Worm (Caenorhabditis elegans) whole organism, dauer: Measurements from ENCODE around the gene K01D12.7.

ENCODE experiments used
- unc-62 ChIP-seq: sonication (generic microtip); optimal IDR thresholded peaks from 2 replicates; lab custom pipeline; 2017; ENCODE audit warnings: missing biosample characterization, missing genetic modification reagents, missing genetic modification characterization

The K01D12.7 gene

DNA sequence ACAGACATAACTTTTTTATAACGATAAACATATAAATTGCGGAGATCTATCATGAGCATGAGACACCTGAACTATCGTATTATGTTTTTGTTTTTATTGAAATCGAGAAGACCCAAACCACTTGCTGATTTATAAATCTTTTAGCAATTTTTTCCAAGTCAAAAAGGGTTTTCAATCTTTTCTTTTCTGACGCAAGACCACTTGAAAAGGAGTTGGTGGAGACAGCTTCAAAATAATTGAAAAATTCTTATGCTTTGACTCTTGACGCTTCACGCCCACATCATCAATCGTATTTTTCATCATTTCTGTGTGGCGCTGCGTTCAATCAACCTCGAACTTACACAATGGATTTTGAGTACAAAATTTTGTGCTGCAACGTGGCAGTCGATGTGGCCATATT is 29.9 kb downstream of the K01D12.7 start, which contains the start of gene F23H12.7:
TSS of gene F23H12.7 (plus strand) at position 301 of the 400 bp plus-strand sequence.
- no peak for TF ChIP-seq unc-62

DNA sequence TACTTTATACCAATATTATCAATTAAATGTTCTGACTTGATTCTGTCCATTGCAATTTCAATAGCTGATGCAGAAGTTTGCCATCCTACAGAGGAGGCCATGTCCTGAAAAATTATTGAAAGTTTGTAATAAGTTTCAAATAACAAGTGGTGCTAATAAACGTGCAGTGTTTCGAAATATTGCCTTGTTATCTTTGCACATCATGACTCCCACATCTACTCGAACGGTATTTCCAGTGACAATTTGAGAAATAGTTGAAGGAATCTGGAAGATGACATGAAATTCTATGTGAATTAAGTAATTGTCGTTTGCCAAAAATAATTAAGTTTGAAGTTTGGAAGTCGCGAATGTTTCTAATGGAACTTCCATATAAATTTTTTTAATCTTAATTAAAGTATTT is 31.8 kb downstream of the K01D12.7 start, which contains the start of gene gcy-13:
TSS of gene gcy-13 (minus strand) at position 101 of the 400 bp plus-strand sequence.
- TF ChIP-seq unc-62 = no peak

DNA sequence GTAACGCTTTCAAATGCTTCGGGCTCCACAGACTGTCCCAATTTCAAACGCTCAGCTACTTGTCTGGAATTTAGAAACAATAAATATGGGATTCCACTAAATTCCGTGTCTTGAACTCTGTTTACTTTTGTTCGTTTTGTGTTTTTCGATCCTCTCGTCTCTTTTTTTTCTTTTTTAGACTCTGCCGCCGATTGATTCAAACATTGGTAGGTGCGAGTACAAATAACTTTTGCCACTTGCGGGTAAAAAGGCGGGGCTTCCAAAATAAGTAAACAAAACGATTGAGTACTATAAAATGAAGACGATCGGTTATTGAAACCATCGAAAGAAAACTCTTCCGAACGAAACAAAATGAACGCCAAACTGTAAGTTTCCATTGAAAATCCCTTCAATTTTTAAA is 36.2 kb downstream of the K01D12.7 start, which contains the start of gene fipr-2:
TSS of gene fipr-2 (plus strand) at position 245 of the 400 bp plus-strand sequence.
- no peak for TF ChIP-seq unc-62

DNA sequence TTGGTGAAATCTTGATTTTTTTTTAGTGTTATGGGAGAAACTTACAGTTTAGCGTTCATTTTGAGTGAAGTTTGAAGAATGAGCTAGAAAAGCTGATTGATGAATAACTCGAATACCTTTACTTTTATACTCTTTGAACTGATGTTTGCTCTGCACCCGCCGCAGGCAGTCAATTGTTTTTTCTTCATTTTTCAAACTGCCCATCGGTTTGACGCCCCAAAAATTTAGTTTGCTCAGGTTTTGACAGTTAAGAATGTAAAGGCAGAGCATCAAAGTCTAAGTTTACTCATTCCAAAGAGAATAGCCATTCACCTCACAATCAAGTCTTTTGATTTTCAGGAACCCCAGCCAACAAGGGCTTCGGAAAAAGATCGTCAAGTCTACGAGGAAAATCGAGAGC is 39.6 kb downstream of the K01D12.7 start, which contains the start of gene fipr-1:
TSS of gene fipr-1 (minus strand) at position 101 of the 400 bp plus-strand sequence.
- no peak for TF ChIP-seq unc-62

DNA sequence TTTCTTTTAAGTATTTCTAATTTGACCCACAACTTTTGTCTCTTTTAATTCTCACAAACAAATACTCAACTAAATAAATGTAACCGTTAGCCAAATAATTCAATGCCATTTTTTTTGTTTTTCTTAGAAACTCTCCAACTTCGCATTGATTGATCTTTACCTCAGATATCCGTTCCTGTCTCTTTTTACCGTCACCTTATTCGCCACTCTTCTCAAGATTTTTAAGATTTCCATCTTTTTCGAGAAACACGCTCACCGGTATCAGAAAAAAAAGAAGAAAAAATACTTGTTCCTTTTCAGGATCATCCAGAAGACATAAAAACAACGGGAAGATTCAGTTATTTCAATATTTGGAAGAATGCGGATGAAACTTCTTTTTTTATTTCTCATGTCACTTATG is 42.9 kb downstream of the K01D12.7 start, which contains the start of gene F23H12.5:
TSS of gene F23H12.5 (plus strand) at position 301 of the 400 bp plus-strand sequence.
- no peak for TF ChIP-seq unc-62

DNA sequence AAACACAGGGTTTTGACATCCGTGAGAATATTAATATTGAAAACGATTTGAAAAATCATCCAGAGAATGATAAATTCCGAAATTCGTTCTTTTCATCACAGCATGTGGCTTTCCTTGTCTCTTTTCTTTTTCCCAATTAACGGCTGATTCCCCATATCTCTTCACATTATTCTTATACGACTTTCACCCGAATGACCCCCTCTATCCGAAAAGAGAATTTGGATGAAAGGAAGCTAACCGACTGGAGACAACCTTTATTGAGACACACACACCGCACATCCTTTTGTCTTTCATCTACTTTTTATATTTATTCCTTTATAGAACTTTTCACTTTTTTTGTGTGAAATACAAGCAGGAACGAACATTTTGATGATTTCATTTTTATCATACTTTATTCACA is 43.7 kb downstream of the K01D12.7 start:
- no peak for TF ChIP-seq unc-62

DNA sequence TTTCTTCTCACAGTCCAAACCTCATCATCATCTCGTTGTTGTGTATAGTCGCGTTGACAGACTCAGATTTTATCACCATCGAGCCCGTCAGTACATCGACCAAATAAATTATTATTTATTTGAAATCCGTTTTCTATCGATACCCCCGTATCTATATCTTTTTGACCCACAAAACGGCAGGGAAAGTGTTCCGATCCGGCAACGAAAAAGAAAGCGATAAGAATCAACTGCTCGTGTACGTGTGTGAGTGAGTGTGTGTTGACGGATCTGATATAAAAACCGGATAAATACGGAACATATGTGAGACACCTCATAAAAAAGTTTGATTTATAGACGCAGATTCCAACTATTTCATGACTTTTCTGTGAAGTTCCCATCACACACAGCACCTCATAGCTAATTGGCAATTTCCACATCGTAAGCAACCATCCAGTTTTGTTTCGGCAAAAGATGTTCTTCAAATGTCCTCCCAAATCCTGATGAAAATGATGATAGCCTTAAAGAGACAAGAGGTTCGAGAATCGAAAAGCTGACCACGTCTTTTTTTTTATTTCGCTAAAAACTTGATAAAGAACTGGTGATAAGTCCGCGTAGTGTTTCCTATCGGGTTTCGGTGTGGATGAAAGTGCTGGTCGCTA is 47.0 kb downstream of the K01D12.7 start:
- TF ChIP-seq unc-62 = no peak

DNA sequence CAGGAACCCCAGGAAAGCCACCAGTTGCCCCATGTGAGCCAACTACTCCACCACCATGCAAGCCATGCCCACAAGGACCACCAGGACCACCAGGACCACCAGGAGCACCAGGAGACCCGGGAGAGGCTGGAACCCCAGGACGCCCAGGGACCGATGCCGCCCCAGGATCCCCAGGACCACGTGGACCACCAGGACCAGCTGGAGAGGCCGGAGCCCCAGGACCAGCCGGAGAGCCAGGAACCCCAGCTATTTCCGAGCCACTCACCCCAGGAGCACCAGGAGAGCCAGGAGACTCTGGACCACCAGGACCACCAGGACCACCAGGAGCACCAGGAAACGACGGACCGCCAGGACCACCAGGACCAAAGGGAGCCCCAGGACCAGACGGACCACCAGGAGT is 47.8 kb downstream of the K01D12.7 start:
- TF ChIP-seq unc-62 = no peak

DNA sequence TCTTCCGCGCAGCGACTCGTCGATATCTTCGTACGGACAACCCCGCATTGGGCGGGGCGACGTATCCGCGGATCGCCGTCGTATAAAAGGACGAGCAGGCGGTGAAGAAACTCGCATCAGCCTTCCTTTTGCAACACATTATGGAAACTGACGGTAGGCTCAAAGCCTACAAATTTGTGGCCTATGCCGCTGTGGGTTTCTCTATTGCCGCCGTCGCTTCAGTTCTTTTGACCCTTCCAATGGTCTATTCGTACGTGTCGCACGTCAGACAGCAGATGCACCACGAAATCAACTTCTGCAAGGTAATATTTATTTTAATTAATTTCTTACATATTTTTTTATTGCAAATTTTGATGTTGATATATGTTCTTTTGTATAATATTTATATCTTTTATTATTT is 48.4 kb downstream of the K01D12.7 start:
- TF ChIP-seq unc-62 = no peak

DNA sequence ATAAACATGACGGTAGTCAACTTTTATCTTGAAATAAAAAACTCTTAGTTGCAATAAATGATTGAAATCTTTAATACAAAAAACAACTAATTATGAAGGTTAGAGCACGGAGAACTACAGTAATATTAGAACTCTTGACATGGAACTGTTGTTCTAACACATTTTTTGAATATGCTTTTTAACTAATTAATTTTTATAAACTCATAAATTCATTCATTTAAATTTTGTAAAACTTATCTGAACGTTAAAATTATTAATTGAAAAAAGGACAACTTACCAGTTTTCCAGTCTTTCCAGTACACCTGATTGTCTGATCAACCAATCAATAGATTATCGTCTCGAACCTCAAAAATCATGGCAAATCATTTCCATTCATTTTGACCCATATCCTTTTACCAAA is 48.8 kb downstream of the K01D12.7 start, which contains the start of gene sqt-3:
TSS of gene sqt-3 (plus strand) at position 301 of the 400 bp plus-strand sequence.
- no peak for TF ChIP-seq unc-62

DNA sequence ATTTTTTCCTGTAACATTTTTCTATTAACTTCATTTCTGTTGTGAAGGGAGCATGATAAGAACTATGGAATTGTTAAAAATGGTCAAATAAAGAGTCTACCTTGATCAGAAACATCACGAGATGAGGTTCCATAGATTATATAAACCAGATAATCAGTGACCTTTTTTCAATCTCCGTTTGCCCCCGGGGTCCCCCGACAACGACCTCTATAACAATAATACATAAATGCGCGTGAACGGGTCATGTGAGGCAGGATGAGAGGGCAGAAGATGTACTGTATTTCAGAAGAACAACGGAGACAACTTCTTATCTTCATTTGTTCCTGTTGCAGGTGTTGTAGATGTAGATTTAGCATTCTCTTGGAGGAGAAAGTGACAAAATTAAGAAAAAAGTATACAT is 49.4 kb downstream of the K01D12.7 start:
- TF ChIP-seq unc-62 = no peak
